Fruit fly (Drosophila melanogaster) whole organism, embryonic: ENCODE data around the gene Cog2.

ENCODE experiments used
- Adf1 ChIP-seq: fragments of 200-800 bp; sonication (Bioruptor generic); IDR thresholded peaks from 2 replicates; pipeline ENCODE4 v1.3.6; 2022; ENCODE audit warnings: missing biosample characterization, missing genetic modification characterization
- CG10979 ChIP-seq: fragments of 200-800 bp; sonication (Bioruptor generic); optimal IDR thresholded peaks from 2 replicates; lab custom pipeline; 2018; ENCODE audit warnings: missing biosample characterization, mild to moderate bottlenecking, missing genetic modification characterization, moderate library complexity
- CG11695 ChIP-seq: fragments of 200-800 bp; sonication (Bioruptor generic); IDR thresholded peaks from 3 replicates; pipeline ENCODE4 v1.3.6; 2022; ENCODE audit warnings: missing biosample characterization, missing genetic modification characterization
- CG13424 ChIP-seq: fragments of 200-800 bp; sonication (Bioruptor generic); optimal IDR thresholded peaks from 2 replicates; lab custom pipeline; 2019; ENCODE audit warnings: missing biosample characterization, mild to moderate bottlenecking, missing genetic modification characterization, moderate library complexity
- CG17385 ChIP-seq: fragments of 200-800 bp; sonication (Bioruptor generic); optimal IDR thresholded peaks from 3 replicates; lab custom pipeline; 2018; ENCODE audit warnings: missing biosample characterization, mild to moderate bottlenecking, missing genetic modification characterization
- CG17802 ChIP-seq: fragments of 200-800 bp; sonication (Bioruptor generic); optimal IDR thresholded peaks from 2 replicates; lab custom pipeline; 2018; ENCODE audit warnings: missing biosample characterization, mild to moderate bottlenecking, missing genetic modification characterization, moderate library complexity
- CG17829 ChIP-seq: fragments of 200-800 bp; optimal IDR thresholded peaks from 2 replicates; lab custom pipeline; 2019; ENCODE audit warnings: missing biosample characterization, mild to moderate bottlenecking, missing genetic modification characterization, moderate library complexity
- CG1792 ChIP-seq: fragments of 200-800 bp; sonication (Bioruptor generic); optimal IDR thresholded peaks from 2 replicates; lab custom pipeline; 2016; ENCODE audit warnings: missing biosample characterization, missing genetic modification characterization
- CG34224 ChIP-seq: fragments of 200-800 bp; sonication (Bioruptor generic); IDR thresholded peaks from 3 replicates; pipeline ENCODE4 v1.3.6; 2022; ENCODE audit warnings: missing biosample characterization, missing genetic modification characterization; ENCODE audit not compliant: partially characterized antibody
- CG3847 ChIP-seq: fragments of 200-800 bp; sonication (Bioruptor generic); IDR thresholded peaks from 2 replicates; pipeline ENCODE4 v1.3.6; 2022; ENCODE audit warnings: missing biosample characterization, missing genetic modification characterization
- CG4404 ChIP-seq: fragments of 200-800 bp; sonication (Bioruptor generic); IDR thresholded peaks from 2 replicates; pipeline ENCODE4 v1.3.6; 2022; ENCODE audit warnings: missing biosample characterization, missing genetic modification characterization
- CG6272 ChIP-seq: fragments of 200-800 bp; sonication (Bioruptor generic); IDR thresholded peaks from 2 replicates; pipeline ENCODE4 v1.3.6; 2022; ENCODE audit warnings: missing biosample characterization, missing genetic modification characterization
- CG7928 ChIP-seq: fragments of 200-800 bp; sonication (Bioruptor generic); optimal IDR thresholded peaks from 2 replicates; lab custom pipeline; 2017; ENCODE audit warnings: missing biosample characterization, mild to moderate bottlenecking, missing genetic modification characterization
- CG8944 ChIP-seq: fragments of 200-800 bp; sonication (Bioruptor generic); optimal IDR thresholded peaks from 3 replicates; lab custom pipeline; 2016; ENCODE audit warnings: missing biosample characterization, missing genetic modification characterization
- CG9727 ChIP-seq: fragments of 200-800 bp; sonication (Bioruptor generic); optimal IDR thresholded peaks from 3 replicates; lab custom pipeline; 2017; ENCODE audit warnings: missing biosample characterization, mild to moderate bottlenecking, missing genetic modification characterization
- Elba2 ChIP-seq: fragments of 200-800 bp; sonication (Bioruptor generic); optimal IDR thresholded peaks from 3 replicates; lab custom pipeline; 2016; ENCODE audit warnings: missing biosample characterization, missing genetic modification characterization
- HmgD ChIP-seq: fragments of 200-800 bp; sonication (Bioruptor generic); optimal IDR thresholded peaks from 3 replicates; lab custom pipeline; 2016; ENCODE audit warnings: missing biosample characterization, missing genetic modification characterization
- Hmr ChIP-seq: fragments of 200-800 bp; sonication (Bioruptor generic); optimal IDR thresholded peaks from 3 replicates; lab custom pipeline; 2017; ENCODE audit warnings: mild to moderate bottlenecking, missing biosample characterization, missing genetic modification reagents, missing genetic modification characterization
- Myb ChIP-seq: fragments of 200-800 bp; sonication (Bioruptor generic); optimal IDR thresholded peaks from 2 replicates; lab custom pipeline; 2016; ENCODE audit warnings: missing biosample characterization, missing genetic modification characterization
- Rx ChIP-seq: fragments of 200-800 bp; sonication (Bioruptor generic); IDR thresholded peaks from 2 replicates; pipeline ENCODE4 v1.3.6; 2022; ENCODE audit warnings: missing biosample characterization, missing genetic modification characterization
- Scr ChIP-seq: fragments of 200-800 bp; sonication (Bioruptor generic); IDR thresholded peaks from 2 replicates; pipeline ENCODE4 v1.3.6; 2022; ENCODE audit warnings: missing biosample characterization, missing genetic modification characterization; ENCODE audit not compliant: partially characterized antibody
- Side ChIP-seq: fragments of 200-800 bp; sonication (Bioruptor generic); optimal IDR thresholded peaks from 2 replicates; lab custom pipeline; 2016; ENCODE audit warnings: missing biosample characterization, missing genetic modification characterization
- Xrp1 ChIP-seq: fragments of 200-800 bp; sonication (Bioruptor generic); IDR thresholded peaks from 2 replicates; pipeline ENCODE4 v1.3.6; 2022; ENCODE audit warnings: missing biosample characterization, missing genetic modification characterization
- YL-1 ChIP-seq: fragments of 200-800 bp; sonication (Bioruptor generic); optimal IDR thresholded peaks from 3 replicates; lab custom pipeline; 2017; ENCODE audit warnings: missing biosample characterization, mild to moderate bottlenecking, missing genetic modification characterization
- bsh ChIP-seq, 2 experiments: fragments of 200-800 bp; sonication (Bioruptor generic); optimal IDR thresholded peaks; 2 replicates each; lab custom pipeline; 2017 to 2018; ENCODE audit warnings: mild to moderate bottlenecking in 2 of 2, missing biosample characterization in 2 of 2, missing genetic modification characterization in 2 of 2, moderate library complexity in 1 of 2
- caup ChIP-seq: fragments of 200-800 bp; sonication (Bioruptor generic); optimal IDR thresholded peaks from 3 replicates; lab custom pipeline; 2017; ENCODE audit warnings: missing biosample characterization, mild to moderate bottlenecking, missing genetic modification characterization, moderate library complexity; ENCODE audit not compliant: severe bottlenecking
- dati ChIP-seq: fragments of 200-800 bp; sonication (Bioruptor generic); IDR thresholded peaks from 2 replicates; pipeline ENCODE4 v1.3.6; 2022; ENCODE audit warnings: missing biosample characterization, missing genetic modification characterization
- eve ChIP-seq, 2 experiments: fragments of >200 bp; optimal IDR thresholded peaks; 2 replicates each; lab custom pipeline; 2017; ENCODE audit warnings: missing biosample characterization in 2 of 2, missing genetic modification characterization in 2 of 2
- fd102C ChIP-seq: fragments of 200-800 bp; sonication (Bioruptor generic); optimal IDR thresholded peaks from 2 replicates; lab custom pipeline; 2018; ENCODE audit warnings: missing biosample characterization, mild to moderate bottlenecking, missing genetic modification characterization, moderate library complexity
- ftz-f1 ChIP-seq: fragments of 200-800 bp; sonication (Bioruptor generic); optimal IDR thresholded peaks from 2 replicates; lab custom pipeline; 2016; ENCODE audit warnings: missing biosample characterization, missing genetic modification characterization
- gsb ChIP-seq: fragments of 200-800 bp; sonication (Bioruptor generic); IDR thresholded peaks from 2 replicates; pipeline ENCODE4 v1.3.6; 2022; ENCODE audit warnings: missing biosample characterization, missing genetic modification characterization
- hb ChIP-seq: fragments of 200-800 bp; sonication (Bioruptor generic); IDR thresholded peaks from 3 replicates; pipeline ENCODE4 v1.3.6; 2022; ENCODE audit warnings: missing biosample characterization, missing genetic modification characterization; ENCODE audit not compliant: partially characterized antibody
- her ChIP-seq: fragments of 200-800 bp; sonication (Bioruptor generic); optimal IDR thresholded peaks from 2 replicates; lab custom pipeline; 2016; ENCODE audit warnings: missing biosample characterization, missing genetic modification characterization
- insv ChIP-seq, 2 experiments: fragments of 200-800 bp; sonication (Bioruptor generic); optimal IDR thresholded peaks; 3 replicates each; lab custom pipeline; 2016 to 2018; ENCODE audit warnings: missing biosample characterization in 2 of 2, missing genetic modification characterization in 2 of 2
- lbe ChIP-seq: fragments of 200-800 bp; sonication (Bioruptor generic); optimal IDR thresholded peaks from 2 replicates; lab custom pipeline; 2016; ENCODE audit warnings: missing biosample characterization, mild to moderate bottlenecking, missing genetic modification characterization
- lmd ChIP-seq: fragments of 200-800 bp; sonication (Bioruptor generic); IDR thresholded peaks from 2 replicates; pipeline ENCODE4 v1.3.6; 2022; ENCODE audit warnings: missing biosample characterization, missing genetic modification characterization
- odd ChIP-seq: fragments of 200-800 bp; sonication (Bioruptor generic); optimal IDR thresholded peaks from 2 replicates; lab custom pipeline; 2017; ENCODE audit warnings: missing biosample characterization, mild to moderate bottlenecking, missing genetic modification characterization
- phol ChIP-seq: fragments of 200-800 bp; sonication (Bioruptor generic); optimal IDR thresholded peaks from 3 replicates; lab custom pipeline; 2018; ENCODE audit warnings: missing biosample characterization, mild to moderate bottlenecking, missing genetic modification characterization, moderate library complexity
- prd ChIP-seq, 3 experiments: fragments of >200 bp in 2 of 3; fragments of 200-800 bp in 1 of 3; sonication (Bioruptor generic) in 1 of 3; optimal IDR thresholded peaks in 2 of 3; IDR thresholded peaks in 1 of 3; 2 replicates in 2 of 3; 3 replicates in 1 of 3; pipeline versions ENCODE4 v1.3.6 to Lab custom; 2017 to 2022; ENCODE audit warnings: missing biosample characterization in 1 of 3, missing genetic modification characterization in 1 of 3
- pzg ChIP-seq: fragments of 200-800 bp; sonication (Bioruptor generic); optimal IDR thresholded peaks from 3 replicates; lab custom pipeline; 2018; ENCODE audit warnings: missing biosample characterization, mild to moderate bottlenecking, missing genetic modification characterization, moderate library complexity
- ranshi ChIP-seq: fragments of 200-800 bp; sonication (Bioruptor generic); IDR thresholded peaks from 2 replicates; pipeline ENCODE4 v1.3.6; 2022; ENCODE audit warnings: missing biosample characterization, missing genetic modification characterization
- repo ChIP-seq: fragments of 200-800 bp; sonication (Bioruptor generic); optimal IDR thresholded peaks from 2 replicates; lab custom pipeline; 2016; ENCODE audit warnings: missing biosample characterization, missing genetic modification characterization
- rib ChIP-seq: fragments of 200-800 bp; sonication (Bioruptor generic); IDR thresholded peaks from 2 replicates; pipeline ENCODE4 v1.3.6; 2022; ENCODE audit warnings: missing biosample characterization, missing genetic modification characterization
- salm ChIP-seq: fragments of 200-800 bp; sonication (Bioruptor generic); optimal IDR thresholded peaks from 2 replicates; lab custom pipeline; 2018; ENCODE audit warnings: missing biosample characterization, mild to moderate bottlenecking, missing genetic modification characterization
- sob ChIP-seq: fragments of 200-800 bp; sonication (Bioruptor generic); IDR thresholded peaks from 2 replicates; pipeline ENCODE4 v1.3.6; 2022; ENCODE audit warnings: missing biosample characterization, missing genetic modification characterization
- stwl ChIP-seq: fragments of 200-800 bp; sonication (Bioruptor generic); optimal IDR thresholded peaks from 3 replicates; lab custom pipeline; 2018; ENCODE audit warnings: missing biosample characterization, mild to moderate bottlenecking, missing genetic modification characterization, moderate library complexity
- sug ChIP-seq: fragments of 200-800 bp; optimal IDR thresholded peaks from 2 replicates; lab custom pipeline; 2019; ENCODE audit warnings: missing biosample characterization, mild to moderate bottlenecking, missing genetic modification characterization, moderate library complexity
- tll ChIP-seq, 2 experiments: fragments of 200-800 bp in 1 of 2; fragments of >200 bp in 1 of 2; sonication (Bioruptor generic) in 1 of 2; optimal IDR thresholded peaks; 2 replicates each; lab custom pipeline; 2017 to 2019; ENCODE audit warnings: missing biosample characterization in 2 of 2, missing genetic modification characterization in 2 of 2, mild to moderate bottlenecking in 1 of 2, moderate library complexity in 1 of 2
- wor ChIP-seq: fragments of 200-800 bp; sonication (Bioruptor generic); IDR thresholded peaks from 2 replicates; pipeline ENCODE4 v1.3.6; 2022; ENCODE audit warnings: missing biosample characterization, missing genetic modification characterization

Cog2 gene

DNA sequence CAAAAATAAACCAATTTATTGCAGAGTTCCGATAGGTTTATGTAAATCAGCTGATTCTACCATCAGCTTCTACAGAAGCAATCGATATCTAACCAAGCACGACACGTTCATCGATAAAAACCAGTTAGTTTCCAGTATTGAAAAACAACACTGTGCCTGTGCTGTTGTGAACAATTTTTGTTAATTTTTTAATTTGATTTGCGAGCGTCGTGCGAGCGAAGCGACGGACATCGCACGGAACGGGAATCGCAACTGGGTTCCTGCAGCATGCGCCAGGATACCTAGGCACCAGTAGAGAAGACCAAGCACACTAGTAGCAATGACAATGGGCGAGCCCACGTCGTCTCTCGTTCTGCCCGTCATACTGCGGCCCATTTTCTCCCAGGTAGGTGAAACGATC is 10.4 kb upstream of the Cog2 start, which contains the start of the genes Ccm3 and CG6136 (continued):
- TF ChIP-seq Side (peak; percentile 59), wor (no peak), her (GFP tag; lab: Kevin White, UChicago) (peak; percentile 35), fd102C (no peak), Rx (GFP tag; lab: Robert Waterston, UW) (no peak), prd (optimal IDR thresholded peaks at IDR 0.05; lab: Kevin White, UChicago) (no peak), prd (GFP tag; IDR thresholded peaks at IDR 0.05; lab: Robert Waterston, UW) (peak; percentile 52; the same call in 1 of the 3 replicates), tll (GFP tag; optimal IDR thresholded peaks at IDR 0.05; lab: Kevin White, UChicago) (no peak), CG1792 (GFP tag; lab: Kevin White, UChicago) (peak; percentile 57), gsb (GFP tag; lab: Robert Waterston, UW) (0 out of 2 replicates have a peak, but pooled peaks have one; percentile 30), Scr (GFP tag; lab: Robert Waterston, UW) (peak; percentile 91), CG7928 (GFP tag; lab: Kevin White, UChicago) (peak; percentile 27), lbe (GFP tag; lab: Kevin White, UChicago) (peak; percentile 59), dati (no peak), stwl (peak; percentile 80), rib (GFP tag; lab: Robert Waterston, UW) (no peak), caup (GFP tag; lab: Kevin White, UChicago) (peak; percentile 69), repo (GFP tag; lab: Kevin White, UChicago) (peak; percentile 39), Myb (peak; percentile 64), lmd (GFP tag; lab: Robert Waterston, UW) (peak; percentile 16; the same call in 1 of the 2 replicates), ranshi (GFP tag; lab: Robert Waterston, UW) (peak; percentile 11; the same call in 1 of the 2 replicates), CG9727 (peak; percentile 25), CG17385 (GFP tag; lab: Kevin White, UChicago) (peak; percentile 41), YL-1 (GFP tag; lab: Kevin White, UChicago) (peak; percentile 89), CG17802 (tag; lab: Kevin White, UChicago) (no peak), HmgD (GFP tag; lab: Kevin White, UChicago) (peak; percentile 49), Adf1 (peak; percentile 41; the same call in 1 of the 2 replicates), bsh (GFP tag; optimal IDR thresholded peaks at IDR 0.05; lab: Kevin White, UChicago) (no peak), sug (peak; percentile 58), CG34224 (GFP tag; lab: Robert Waterston, UW) (peak; percentile 92), CG3847 (GFP tag; lab: Robert Waterston, UW) (peak; percentile 65), CG11695 (GFP tag; lab: Robert Waterston, UW) (0 out of 3 replicates have a peak, but pooled peaks have one; percentile 23), CG13424 (tag; lab: Kevin White, UChicago) (peak; percentile 3), salm (tag; lab: Kevin White, UChicago) (no peak), CG17829 (tag; lab: Kevin White, UChicago) (peak; percentile 34), hb (peak; percentile 86), CG4404 (GFP tag; lab: Robert Waterston, UW) (peak; percentile 25; the same call in 1 of the 2 replicates), phol (peak; percentile 25), Xrp1 (GFP tag; lab: Robert Waterston, UW) (peak; percentile 35; the same call in 1 of the 2 replicates), sob (peak; percentile 84), CG8944 (GFP tag; lab: Kevin White, UChicago) (no peak), CG6272 (GFP tag; lab: Robert Waterston, UW) (0 out of 2 replicates have a peak, but pooled peaks have one; percentile 10), Hmr (GFP tag; lab: Kevin White, UChicago) (peak; percentile 69), eve (GFP tag; optimal IDR thresholded peaks at IDR 0.05; lab: Kevin White, UChicago) (no peak), insv (GFP tag; optimal IDR thresholded peaks at IDR 0.05; lab: Kevin White, UChicago) (peak in 1 of 2 experiments; percentile 75), ftz-f1 (GFP tag; lab: Kevin White, UChicago) (no peak), CG10979 (tag; lab: Kevin White, UChicago) (peak; percentile 36), Elba2 (GFP tag; lab: Kevin White, UChicago) (peak; percentile 35), odd (GFP tag; lab: Kevin White, UChicago) (peak; percentile 13), pzg (GFP tag; lab: Kevin White, UChicago) (peak; percentile 86)
